Worm (Caenorhabditis elegans): Measurements from ENCODE around the gene F43D2.6.

F43D2.6 gene

DNA sequence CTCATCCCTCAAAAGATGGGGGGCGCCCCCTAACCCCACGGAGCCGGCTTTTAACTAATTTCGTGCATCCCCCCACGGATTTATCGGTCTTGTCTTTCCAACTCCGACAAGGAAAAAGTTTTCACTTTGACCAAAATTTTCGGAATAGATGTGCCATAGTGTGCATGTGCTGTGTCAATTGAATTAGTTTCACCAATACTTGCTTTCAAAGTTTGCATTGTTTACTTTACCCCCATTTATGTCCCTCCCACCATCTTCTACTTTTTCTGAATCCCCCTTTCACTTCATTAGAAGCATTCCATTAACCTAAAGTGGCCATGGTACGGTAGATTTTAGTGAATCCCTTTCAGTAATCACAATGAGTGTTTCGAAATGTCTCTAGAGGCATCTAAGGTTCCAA lies 17.3 kb downstream of the F43D2.6 start:
- TF ChIP-seq ztf-28 (GFP tag; IDR thresholded peaks at IDR 0.05) = 0 out of 2 replicates have a peak, but pooled peaks have one; percentile 13
- no peak for TF ChIP-seq F55B11.4 (tag; optimal IDR thresholded peaks at IDR 0.05; ENCODE audit: borderline replicate concordance, insufficient read depth)
- TF ChIP-seq tbx-9 (tag; optimal IDR thresholded peaks at IDR 0.05; ENCODE audit: borderline replicate concordance) = no peak
- TF ChIP-seq madf-3 (GFP tag; IDR thresholded peaks at IDR 0.05) = 0 out of 2 replicates have a peak, but pooled peaks have one; percentile 32
- TF ChIP-seq snpc-1.3 (tag; optimal IDR thresholded peaks at IDR 0.05; ENCODE audit: insufficient read depth) = no peak
- TF ChIP-seq madf-8 (GFP tag; conservative IDR thresholded peaks at IDR 0.05) = no peak
- TF ChIP-seq bed-2 (GFP tag; IDR thresholded peaks at IDR 0.05) = no peak

DNA sequence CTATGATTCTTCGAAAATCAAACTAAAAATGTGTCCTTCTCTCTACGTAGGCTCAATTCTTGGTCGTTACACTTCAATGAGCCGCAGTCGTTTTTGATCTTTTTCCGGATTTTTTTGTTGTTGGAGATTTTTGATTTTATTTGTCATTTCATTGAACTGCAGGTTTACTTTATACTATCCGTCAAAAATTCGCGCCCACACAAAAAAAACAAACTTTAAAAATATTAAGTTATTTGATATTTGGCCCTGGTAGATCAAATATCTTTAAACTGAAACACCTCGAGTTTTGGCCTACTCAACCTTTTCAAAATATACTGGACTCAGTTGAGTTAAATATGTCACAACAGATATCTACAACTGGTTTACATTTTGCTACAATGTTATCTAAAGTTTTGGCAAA lies 19.3 kb downstream of the F43D2.6 start:
- TF ChIP-seq efl-1 (GFP tag; optimal IDR thresholded peaks at IDR 0.05) (peak; percentile 53), sptf-2 (GFP tag; optimal IDR thresholded peaks at IDR 0.05) (no peak), madf-6 (GFP tag; IDR thresholded peaks at IDR 0.05) (peak; percentile 52; the same call in 1 of the 2 replicates)

DNA sequence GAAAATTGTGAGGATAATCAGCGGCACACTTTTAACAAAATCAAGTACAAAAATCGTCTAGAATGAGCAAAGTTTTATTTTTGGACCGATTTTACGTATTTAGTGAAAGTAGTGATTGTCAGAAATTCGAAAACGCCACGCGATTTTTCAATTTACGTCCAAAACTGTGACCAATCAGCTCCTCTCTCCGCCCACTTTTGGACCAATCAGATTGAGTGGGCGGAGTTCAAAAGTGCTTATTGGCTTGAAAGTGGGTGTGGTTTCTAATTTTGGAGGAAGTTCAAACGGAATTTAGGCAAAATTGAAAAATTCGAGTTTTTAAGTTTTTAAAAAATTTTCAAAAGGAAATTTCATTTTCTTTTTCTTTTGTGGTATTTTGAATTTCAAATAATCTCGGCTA lies 20.5 kb downstream of the F43D2.6 start:
- TF ChIP-seq lag-1 (GFP tag; IDR thresholded peaks at IDR 0.05) (no peak), ceh-40 (GFP tag; IDR thresholded peaks at IDR 0.05) (no peak), C17E4.6 (GFP tag; IDR thresholded peaks at IDR 0.05) (no peak), tbp1 (GFP tag; optimal IDR thresholded peaks at IDR 0.05) (no peak), Y56A3A.18 (GFP tag; IDR thresholded peaks at IDR 0.05) (no peak), rpc-1 (optimal IDR thresholded peaks at IDR 0.05) (no peak), rpc-1 (tag; optimal IDR thresholded peaks at IDR 0.05) (no peak), ama-1 (optimal IDR thresholded peaks at IDR 0.05) (no peak), ama-1 (GFP tag; optimal IDR thresholded peaks at IDR 0.05) (no peak), rec-8 (tag; optimal IDR thresholded peaks at IDR 0.05) (no peak)

DNA sequence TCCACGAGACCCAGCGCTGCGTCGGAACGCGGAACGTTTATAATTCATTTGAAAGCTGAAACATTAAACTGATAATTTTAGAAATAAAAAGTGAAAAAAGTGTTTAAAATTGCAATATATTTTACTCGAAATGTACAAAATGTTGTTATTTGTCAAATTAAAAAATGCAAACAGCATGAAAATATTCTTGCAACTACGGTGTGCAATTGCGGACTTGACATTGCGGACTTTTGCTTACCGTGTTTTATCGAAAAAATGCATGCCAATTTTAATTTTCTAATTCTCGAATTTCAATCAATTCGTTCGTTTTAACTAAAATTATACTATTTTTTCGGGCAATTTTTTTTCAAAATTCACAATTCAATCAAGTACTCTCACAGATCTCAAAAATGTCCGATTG lies 22.8 kb downstream of the F43D2.6 start, which contains the start of the genes R11H6.5 and ccnk-1:
R11H6.5 (minus strand) TSS at position 55 of the 400 bp plus-strand sequence.
ccnk-1 (plus strand) TSS at position 381 of the 400 bp plus-strand sequence.
- TF ChIP-seq aptf-3 (GFP tag; IDR thresholded peaks at IDR 0.05) (no peak), K12H6.12 (tag; optimal IDR thresholded peaks at IDR 0.05) (no peak), Y95B8A.8 (GFP tag; IDR thresholded peaks at IDR 0.05) (no peak), F49E8.2 (tag; optimal IDR thresholded peaks at IDR 0.05; ENCODE audit: insufficient read depth) (peak; percentile 19), dox-1 (GFP tag; IDR thresholded peaks at IDR 0.05) (no peak; the same call in 1 of the 2 replicates), snpc-1.3 (tag; optimal IDR thresholded peaks at IDR 0.05; ENCODE audit: insufficient read depth) (peak; percentile 42), D2030.7 (GFP tag; IDR thresholded peaks at IDR 0.05) (peak; percentile 8; the same call in 1 of the 2 replicates), nfyb-1 (GFP tag; IDR thresholded peaks at IDR 0.05) (no peak), snpc-4 (GFP tag; optimal IDR thresholded peaks at IDR 0.05) (no peak), snpc-4 (tag; optimal IDR thresholded peaks at IDR 0.05) (peak in 1 of 4 experiments; percentile 8), ceh-91 (GFP tag; IDR thresholded peaks at IDR 0.05) (peak; percentile 58), F23B12.7 (tag; optimal IDR thresholded peaks at IDR 0.05; ENCODE audit: insufficient read depth) (peak; percentile 59), snpc-1.1 (tag; optimal IDR thresholded peaks at IDR 0.05; ENCODE audit: insufficient read depth) (peak; percentile 16), lsl-1 (GFP tag; optimal IDR thresholded peaks at IDR 0.05) (peak; percentile 93), chd-7 (tag; optimal IDR thresholded peaks at IDR 0.05) (no peak)

Measured in whole organism, young adult.